Worm (Caenorhabditis elegans) whole organism, early embryonic: ENCODE measurements around the gene K08D12.4.

Experiments
- ama-1 ChIP-seq: fragments of 150-350 bp; optimal IDR thresholded peaks from 2 replicates; lab custom pipeline; 2014
- ceh-13 ChIP-seq: fragments of 200-800 bp; sonication (Bioruptor generic); optimal IDR thresholded peaks from 2 replicates; lab custom pipeline; 2018; ENCODE audit warnings: mild to moderate bottlenecking, missing genetic modification characterization, missing compliant biosample characterization
- ets-7 ChIP-seq: sonication (generic microtip); optimal IDR thresholded peaks from 2 replicates; lab custom pipeline; 2016; ENCODE audit warnings: missing genotype, missing genetic modification characterization, missing compliant biosample characterization
- flt-1 ChIP-seq: fragments of 200-800 bp; sonication (Bioruptor generic); IDR thresholded peaks from 2 replicates; pipeline ENCODE4 v1.3.6; 2022; ENCODE audit warnings: missing genetic modification characterization, missing compliant biosample characterization
- hmbx-1 ChIP-seq: sonication (generic microtip); optimal IDR thresholded peaks from 2 replicates; lab custom pipeline; 2016; ENCODE audit warnings: mild to moderate bottlenecking, missing genetic modification characterization, missing compliant biosample characterization
- hnd-1 ChIP-seq: sonication (generic microtip); optimal IDR thresholded peaks from 2 replicates; lab custom pipeline; 2016; ENCODE audit warnings: missing genetic modification characterization, missing compliant biosample characterization
- pes-1 ChIP-seq: fragments of 200-800 bp; sonication (Bioruptor generic); IDR thresholded peaks from 2 replicates; pipeline ENCODE4 v1.3.6; 2022; ENCODE audit warnings: missing genetic modification reagents, missing genetic modification characterization, missing compliant biosample characterization
- scrt-1 ChIP-seq: fragments of 200-800 bp; sonication (Bioruptor generic); IDR thresholded peaks from 2 replicates; pipeline ENCODE4 v1.3.6; 2022; ENCODE audit warnings: missing genetic modification characterization, missing compliant biosample characterization
- sea-1 ChIP-seq: fragments of 200-800 bp; sonication (Bioruptor generic); conservative IDR thresholded peaks from 2 replicates; pipeline ENCODE4 v1.3.6; 2022; ENCODE audit warnings: missing genetic modification characterization, missing compliant biosample characterization
- tbx-11 ChIP-seq: fragments of 200-800 bp; sonication (Bioruptor generic); IDR thresholded peaks from 2 replicates; pipeline ENCODE4 v1.3.6; 2022; ENCODE audit warnings: missing genetic modification characterization, missing compliant biosample characterization
- tbx-37 ChIP-seq: fragments of 200-800 bp; sonication (Bioruptor generic); conservative IDR thresholded peaks from 2 replicates; pipeline ENCODE4 v1.3.6; 2022; ENCODE audit warnings: missing genetic modification reagents, missing genetic modification characterization, missing compliant biosample characterization
- tra-4 ChIP-seq: sonication (generic microtip); optimal IDR thresholded peaks from 2 replicates; lab custom pipeline; 2017; ENCODE audit warnings: missing genetic modification characterization, missing compliant biosample characterization

- TF ChIP-seq tbx-37 (no peak), ets-7 (tag; lab: Kevin White, UChicago) (no peak), hmbx-1 (tag; lab: Kevin White, UChicago) (no peak), ama-1 (lab: Kevin White, UChicago) (no peak), scrt-1 (no peak), hnd-1 (no peak), tra-4 (tag; lab: Kevin White, UChicago) (no peak), pes-1 (GFP tag; lab: Robert Waterston, UW) (no peak), flt-1 (GFP tag; lab: Robert Waterston, UW) (no peak), tbx-11 (no peak), sea-1 (GFP tag; lab: Robert Waterston, UW) (no peak), ceh-13 (GFP tag; lab: Kevin White, UChicago) (no peak)
These were observed 31.8 kb downstream of the K08D12.4 start for ce11 chrIV:1738892-1739291.
